Fruit fly (Drosophila melanogaster) whole organism, embryonic: ENCODE measurements around the gene nenya.

ENCODE experiments used
- CG11093 ChIP-seq: fragments of 200-800 bp; sonication (Bioruptor generic); IDR thresholded peaks from 3 replicates; pipeline ENCODE4 v1.3.6; 2022; ENCODE audit warnings: missing biosample characterization, missing genetic modification characterization
- CG4820 ChIP-seq: fragments of 200-800 bp; sonication (Bioruptor generic); optimal IDR thresholded peaks from 3 replicates; lab custom pipeline; 2016; ENCODE audit warnings: missing biosample characterization, missing genetic modification characterization
- Fer2 ChIP-seq: fragments of 200-800 bp; sonication (Bioruptor generic); optimal IDR thresholded peaks from 2 replicates; lab custom pipeline; 2018; ENCODE audit warnings: missing biosample characterization, mild to moderate bottlenecking, missing genetic modification characterization, moderate library complexity
- Hr51 ChIP-seq, 2 experiments: fragments of 200-800 bp; sonication (Bioruptor generic); optimal IDR thresholded peaks; 2 replicates in 1 of 2; 3 replicates in 1 of 2; lab custom pipeline; 2016 to 2018; ENCODE audit warnings: missing biosample characterization in 2 of 2, missing genetic modification characterization in 2 of 2, mild to moderate bottlenecking in 1 of 2, moderate library complexity in 1 of 2
- ssp ChIP-seq: fragments of 200-800 bp; sonication (Bioruptor generic); IDR thresholded peaks from 2 replicates; pipeline ENCODE4 v1.3.6; 2022; ENCODE audit warnings: missing biosample characterization, missing genetic modification characterization
- usp ChIP-seq: fragments of >200 bp; optimal IDR thresholded peaks from 2 replicates; lab custom pipeline; 2017; ENCODE audit warnings: missing biosample characterization, missing genetic modification characterization

dm6 chr3R:27954533-27954932 is 26.6 kb upstream of the nenya start, which contains the start of gene Nep7:
- TF ChIP-seq CG4820 (GFP tag; lab: Kevin White, UChicago) (no peak), usp (no peak), Fer2 (no peak), ssp (GFP tag; lab: Robert Waterston, UW) (no peak), Hr51 (GFP tag; optimal IDR thresholded peaks at IDR 0.05; lab: Kevin White, UChicago) (no peak), CG11093 (no peak)
